Worm (Caenorhabditis elegans) whole organism, young adult: ENCODE results near the gene fbxa-147.
"Not testable (repeated sequence)": the region's sequence is repeated elsewhere in the genome, so short reads cannot be mapped to it uniquely, and the experiment has no call there.

Source experiments
- ama-1 ChIP-seq, 3 experiments: fragments of 150-350 bp in 1 of 3; sonication (generic microtip) in 2 of 3; optimal IDR thresholded peaks; 2 replicates each; lab custom pipeline; 2014 to 2018; ENCODE audit warnings: missing biosample characterization in 2 of 3, missing genetic modification characterization in 2 of 3, missing genetic modification reagents in 2 of 3
- efl-1 ChIP-seq: fragments of 150-350 bp; optimal IDR thresholded peaks from 2 replicates; lab custom pipeline; 2014; ENCODE audit warnings: missing biosample characterization, missing genetic modification reagents, missing genetic modification characterization

DNA sequence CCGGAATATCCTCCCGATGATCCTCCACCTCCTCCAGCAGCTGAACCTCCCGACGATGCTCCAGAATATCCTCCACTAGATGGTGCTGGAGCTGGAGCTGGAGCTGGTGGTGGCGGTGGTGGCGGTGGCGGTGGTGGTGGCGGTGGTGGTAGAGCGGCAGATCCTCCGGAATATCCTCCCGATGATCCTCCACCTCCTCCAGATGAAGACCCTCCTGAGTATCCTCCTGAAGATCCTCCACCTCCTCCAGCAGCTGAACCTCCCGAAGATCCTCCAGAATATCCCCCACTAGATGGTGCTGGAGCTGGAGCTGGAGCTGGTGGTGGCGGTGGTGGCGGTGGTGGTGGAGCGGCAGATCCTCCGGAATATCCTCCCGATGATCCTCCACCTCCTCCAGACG lies 27.1 kb downstream of the fbxa-147 start:
- not testable (repeated sequence) for TF ChIP-seq efl-1 (GFP tag; lab: Kevin White, UChicago); ama-1 (optimal IDR thresholded peaks at IDR 0.05; lab: Kevin White, UChicago); ama-1 (GFP tag; optimal IDR thresholded peaks at IDR 0.05; lab: Kevin White, UChicago)
